Worm (Caenorhabditis elegans) whole organism, L2 larva: ENCODE results near the gene C18E9.7.

ENCODE experiments used
- C34F6.9 ChIP-seq: fragments of 150-350 bp; optimal IDR thresholded peaks from 2 replicates; lab custom pipeline; 2014; ENCODE audit warnings: missing biosample characterization, missing genetic modification characterization
- R02D3.7 ChIP-seq: fragments of 150-350 bp; optimal IDR thresholded peaks from 2 replicates; lab custom pipeline; 2014; ENCODE audit warnings: missing biosample characterization, missing genetic modification characterization
- Y55F3AM.14 ChIP-seq: fragments of 200-800 bp; sonication (Bioruptor generic); optimal IDR thresholded peaks from 2 replicates; lab custom pipeline; 2018; ENCODE audit warnings: mild to moderate bottlenecking, missing genetic modification characterization, missing compliant biosample characterization
- aly-2 ChIP-seq: fragments of 150-350 bp; optimal IDR thresholded peaks from 2 replicates; lab custom pipeline; 2014; ENCODE audit warnings: missing biosample characterization, missing genetic modification characterization
- ama-1 ChIP-seq: fragments of 150-350 bp; optimal IDR thresholded peaks from 2 replicates; lab custom pipeline; 2018; ENCODE audit warnings: inconsistent platforms
- blmp-1 ChIP-seq: sonication (generic microtip); optimal IDR thresholded peaks from 2 replicates; lab custom pipeline; 2017; ENCODE audit warnings: missing genetic modification characterization, mild to moderate bottlenecking, missing compliant biosample characterization, antibody characterized with exemption, moderate library complexity; ENCODE audit not compliant: insufficient read depth
- ceh-16 ChIP-seq: fragments of 150-350 bp; optimal IDR thresholded peaks from 2 replicates; lab custom pipeline; 2014; ENCODE audit warnings: missing biosample characterization, missing genetic modification characterization
- ceh-82 ChIP-seq: fragments of 150-350 bp; optimal IDR thresholded peaks from 2 replicates; lab custom pipeline; 2014; ENCODE audit warnings: missing biosample characterization, missing genetic modification characterization
- crh-2 ChIP-seq: sonication (generic microtip); optimal IDR thresholded peaks from 2 replicates; lab custom pipeline; 2017; ENCODE audit warnings: missing biosample characterization, missing genetic modification characterization
- dmd-4 ChIP-seq: sonication (generic microtip); optimal IDR thresholded peaks from 2 replicates; lab custom pipeline; 2017; ENCODE audit warnings: missing biosample characterization, missing genetic modification characterization
- egl-27 ChIP-seq: sonication (generic microtip); optimal IDR thresholded peaks from 3 replicates; lab custom pipeline; 2017; ENCODE audit warnings: missing biosample characterization, missing genetic modification reagents, missing genetic modification characterization
- elt-1 ChIP-seq: fragments of 150-350 bp; optimal IDR thresholded peaks from 2 replicates; lab custom pipeline; 2014; ENCODE audit warnings: missing biosample characterization, missing genetic modification characterization
- elt-3 ChIP-seq: sonication (generic microtip); optimal IDR thresholded peaks from 2 replicates; lab custom pipeline; 2017; ENCODE audit warnings: missing biosample characterization, missing genetic modification characterization
- fos-1 ChIP-seq: fragments of 150-350 bp; optimal IDR thresholded peaks from 2 replicates; lab custom pipeline; 2014; ENCODE audit warnings: missing biosample characterization, missing genetic modification characterization
- gmeb-1 ChIP-seq: fragments of 150-350 bp; optimal IDR thresholded peaks from 2 replicates; lab custom pipeline; 2014; ENCODE audit warnings: missing biosample characterization, missing genetic modification characterization
- lin-11 ChIP-seq: fragments of 150-350 bp; sonication (generic microtip); optimal IDR thresholded peaks from 2 replicates; lab custom pipeline; 2014; ENCODE audit warnings: missing biosample characterization, missing genetic modification characterization, inconsistent platforms, mixed read lengths
- lsy-2 ChIP-seq, 2 experiments: fragments of 150-350 bp in 1 of 2; sonication (generic microtip) in 1 of 2; optimal IDR thresholded peaks; 2 replicates each; lab custom pipeline; 2014 to 2017; ENCODE audit warnings: missing biosample characterization in 2 of 2, missing genetic modification characterization in 2 of 2
- mab-5 ChIP-seq: fragments of 150-350 bp; optimal IDR thresholded peaks from 2 replicates; lab custom pipeline; 2014; ENCODE audit warnings: missing biosample characterization, missing genetic modification characterization
- mdl-1 ChIP-seq, 2 experiments: fragments of 150-350 bp in 1 of 2; sonication (generic microtip) in 1 of 2; optimal IDR thresholded peaks; 2 replicates each; lab custom pipeline; 2017; ENCODE audit warnings: missing biosample characterization in 2 of 2, missing genetic modification characterization in 2 of 2
- nhr-10 ChIP-seq: sonication (generic microtip); optimal IDR thresholded peaks from 2 replicates; lab custom pipeline; 2017; ENCODE audit warnings: missing biosample characterization, missing genetic modification characterization
- nhr-11 ChIP-seq: fragments of 150-350 bp; optimal IDR thresholded peaks from 2 replicates; lab custom pipeline; 2014; ENCODE audit warnings: missing biosample characterization, missing genetic modification characterization
- nhr-12 ChIP-seq: fragments of 150-350 bp; optimal IDR thresholded peaks from 2 replicates; lab custom pipeline; 2014; ENCODE audit warnings: missing biosample characterization, missing genetic modification characterization
- nhr-129 ChIP-seq: fragments of 150-350 bp; optimal IDR thresholded peaks from 2 replicates; lab custom pipeline; 2014; ENCODE audit warnings: missing biosample characterization, missing genetic modification characterization
- nhr-23 ChIP-seq: fragments of 150-350 bp; optimal IDR thresholded peaks from 2 replicates; lab custom pipeline; 2014; ENCODE audit warnings: missing biosample characterization, missing genetic modification reagents, missing genetic modification characterization
- nhr-237 ChIP-seq: fragments of 150-350 bp; optimal IDR thresholded peaks from 2 replicates; lab custom pipeline; 2014; ENCODE audit warnings: missing biosample characterization, missing genetic modification characterization
- nhr-6 ChIP-seq: fragments of 150-350 bp; optimal IDR thresholded peaks from 2 replicates; lab custom pipeline; 2014; ENCODE audit warnings: missing biosample characterization, missing genetic modification characterization
- nhr-77 ChIP-seq: fragments of 150-350 bp; optimal IDR thresholded peaks from 2 replicates; lab custom pipeline; 2014; ENCODE audit warnings: missing biosample characterization, missing genetic modification characterization
- peb-1 ChIP-seq: fragments of 150-350 bp; optimal IDR thresholded peaks from 2 replicates; lab custom pipeline; 2014; ENCODE audit warnings: missing biosample characterization, missing genetic modification characterization
- sem-4 ChIP-seq: fragments of 150-350 bp; optimal IDR thresholded peaks from 2 replicates; lab custom pipeline; 2014; ENCODE audit warnings: missing biosample characterization, missing genetic modification reagents, missing genetic modification characterization
- skn-1 ChIP-seq: sonication (generic microtip); optimal IDR thresholded peaks from 2 replicates; lab custom pipeline; 2017; ENCODE audit warnings: missing biosample characterization, missing genetic modification characterization
- sma-3 ChIP-seq: sonication (generic microtip); optimal IDR thresholded peaks from 2 replicates; lab custom pipeline; 2016; ENCODE audit warnings: missing genetic modification reagents, missing genetic modification characterization, missing compliant biosample characterization
- sma-9 ChIP-seq, 2 experiments: fragments of 150-350 bp in 1 of 2; sonication (generic microtip) in 1 of 2; optimal IDR thresholded peaks; 2 replicates each; lab custom pipeline; 2014 to 2016; ENCODE audit warnings: missing genetic modification characterization in 2 of 2, mild to moderate bottlenecking in 1 of 2, missing biosample characterization in 1 of 2, missing compliant biosample characterization in 1 of 2, missing genetic modification reagents in 1 of 2, moderate library complexity in 1 of 2
- unc-39 ChIP-seq: fragments of 150-350 bp; optimal IDR thresholded peaks from 2 replicates; lab custom pipeline; 2014; ENCODE audit warnings: missing biosample characterization, missing genetic modification characterization
- unc-55 ChIP-seq: fragments of 150-350 bp; sonication (generic microtip); optimal IDR thresholded peaks from 3 replicates; lab custom pipeline; 2014; ENCODE audit warnings: missing biosample characterization, missing genetic modification reagents, missing genetic modification characterization
- unc-62 ChIP-seq: fragments of 150-350 bp; optimal IDR thresholded peaks from 2 replicates; lab custom pipeline; 2014; ENCODE audit warnings: missing biosample characterization, missing genetic modification reagents, missing genetic modification characterization
- zag-1 ChIP-seq: fragments of 150-350 bp; optimal IDR thresholded peaks from 2 replicates; lab custom pipeline; 2014; ENCODE audit warnings: missing biosample characterization, missing genetic modification characterization
- ztf-1 ChIP-seq: fragments of 200-800 bp; sonication (Bioruptor generic); conservative IDR thresholded peaks from 2 replicates; pipeline ENCODE4 v1.3.6; 2022; ENCODE audit warnings: missing genetic modification characterization, missing compliant biosample characterization
- ztf-11 ChIP-seq: sonication (generic microtip); optimal IDR thresholded peaks from 2 replicates; lab custom pipeline; 2017; ENCODE audit warnings: missing biosample characterization, missing genetic modification characterization
- ztf-4 ChIP-seq: fragments of 150-350 bp; optimal IDR thresholded peaks from 2 replicates; lab custom pipeline; 2014; ENCODE audit warnings: missing biosample characterization, missing genetic modification characterization

Gene C18E9.7

ce11 chrII:9001743-9002222 lies 19.2 kb upstream of the C18E9.7 start, which contains the start of gene F44G4.6:
F44G4.6 (minus strand) TSS chrII:9001793.
- TF ChIP-seq mdl-1 (tag; optimal IDR thresholded peaks at IDR 0.05; lab: Kevin White, UChicago) (no peak), nhr-77 (no peak), sma-9 (GFP tag; optimal IDR thresholded peaks at IDR 0.05; lab: Kevin White, UChicago) (no peak), sma-9 (tag; optimal IDR thresholded peaks at IDR 0.05; lab: Kevin White, UChicago) (no peak), nhr-10 (no peak)

- TF ChIP-seq nhr-11 (tag; lab: Kevin White, UChicago) = no peak
- TF ChIP-seq ceh-82 (tag; lab: Kevin White, UChicago) = no peak
- no peak for TF ChIP-seq nhr-129
- no peak for TF ChIP-seq zag-1 (tag; lab: Kevin White, UChicago)
- no peak for TF ChIP-seq egl-27 (tag; lab: Kevin White, UChicago)
- no peak for TF ChIP-seq sma-3 (GFP tag; lab: Kevin White, UChicago)
These were observed 17.7 kb upstream of the C18E9.7 start, which contains the start of gene F44G4.5 for ce11 chrII:9000331-9000730. F44G4.5 (minus strand) TSS chrII:9000431.

- no peak for TF ChIP-seq ama-1
- TF ChIP-seq C34F6.9 (tag; lab: Kevin White, UChicago) = peak; percentile 67
- TF ChIP-seq unc-55 (GFP tag; lab: Kevin White, UChicago) = peak; percentile 68
- TF ChIP-seq unc-62 (GFP tag; lab: Kevin White, UChicago) = no peak
- TF ChIP-seq nhr-129 = peak; percentile 18
- TF ChIP-seq ceh-16 (tag; lab: Kevin White, UChicago) = no peak
- TF ChIP-seq crh-2 (tag; lab: Kevin White, UChicago) = no peak
- no peak for TF ChIP-seq nhr-12 (tag; lab: Kevin White, UChicago)
- no peak for TF ChIP-seq Y55F3AM.14 (GFP tag; lab: Kevin White, UChicago)
- TF ChIP-seq zag-1 (tag; lab: Kevin White, UChicago) = no peak
- TF ChIP-seq nhr-6 (tag; lab: Kevin White, UChicago) = no peak
- TF ChIP-seq lsy-2 (tag; optimal IDR thresholded peaks at IDR 0.05; lab: Kevin White, UChicago) = peak; percentile 55 to 94
- no peak for TF ChIP-seq nhr-237 (tag; lab: Kevin White, UChicago)
- no peak for TF ChIP-seq unc-39 (tag; lab: Kevin White, UChicago)
- no peak for TF ChIP-seq ztf-1 (GFP tag; lab: Robert Waterston, UW)
- TF ChIP-seq, all 48 proteins: peak for 4
These were observed 14.9 kb upstream of the C18E9.7 start, which contains the start of the genes F44G4.3 and tdp-1 for ce11 chrII:8997479-8997878. F44G4.3 (minus strand) TSS chrII:8997662. tdp-1 (plus strand) TSS chrII:8997825.

- TF ChIP-seq crh-2 (tag; lab: Kevin White, UChicago) (no peak), elt-1 (tag; lab: Kevin White, UChicago) (no peak), ztf-11 (no peak), sem-4 (no peak), R02D3.7 (tag; lab: Kevin White, UChicago) (no peak), aly-2 (tag; lab: Kevin White, UChicago) (no peak), ceh-82 (tag; lab: Kevin White, UChicago) (no peak), nhr-77 (no peak), mab-5 (tag; lab: Kevin White, UChicago) (no peak), ztf-4 (no peak), nhr-23 (tag; lab: Kevin White, UChicago) (no peak), nhr-129 (no peak), skn-1 (tag; lab: Kevin White, UChicago) (no peak), nhr-10 (no peak), fos-1 (no peak), lsy-2 (tag; optimal IDR thresholded peaks at IDR 0.05; lab: Kevin White, UChicago) (no peak), lin-11 (no peak), gmeb-1 (tag; lab: Kevin White, UChicago) (no peak), ceh-16 (tag; lab: Kevin White, UChicago) (no peak)
These were observed 13.5 kb upstream of the C18E9.7 start, which contains the start of gene ndub-2 for ce11 chrII:8996064-8996463. ndub-2 (plus strand) TSS chrII:8996364.

ce11 chrII:8994336-8994735 lies 11.8 kb upstream of the C18E9.7 start, which contains the start of gene F44G4.1:
F44G4.1 (plus strand) TSS chrII:8994636.
- no peak for TF ChIP-seq peb-1
- no peak for TF ChIP-seq ceh-16 (tag; lab: Kevin White, UChicago)
- no peak for TF ChIP-seq sem-4
- TF ChIP-seq elt-3 (tag; lab: Kevin White, UChicago) = no peak
- no peak for TF ChIP-seq nhr-77
- no peak for TF ChIP-seq dmd-4
- TF ChIP-seq blmp-1 (tag; lab: Kevin White, UChicago) = no peak
- no peak for TF ChIP-seq sma-3 (GFP tag; lab: Kevin White, UChicago)
- no peak for TF ChIP-seq ceh-82 (tag; lab: Kevin White, UChicago)
- TF ChIP-seq lsy-2 (tag; optimal IDR thresholded peaks at IDR 0.05; lab: Kevin White, UChicago) = no peak
- no peak for TF ChIP-seq unc-55 (GFP tag; lab: Kevin White, UChicago)
- no peak for TF ChIP-seq C34F6.9 (tag; lab: Kevin White, UChicago)
- TF ChIP-seq crh-2 (tag; lab: Kevin White, UChicago) = no peak
- TF ChIP-seq, all 48 proteins: peak for 0
